Fruit fly (Drosophila melanogaster) whole organism, pupa: Measurements from ENCODE around the gene CG7139.
A peak's percentile ranks its signal among the peaks of the same experiment; 100 is the strongest.

Experiments used
- CG10348 ChIP-seq: fragments of 200-800 bp; sonication (Bioruptor generic); IDR thresholded peaks from 2 replicates; pipeline ENCODE4 v1.3.6; 2022; ENCODE audit warnings: missing biosample characterization, missing genetic modification characterization
- CG13204 ChIP-seq: fragments of 200-800 bp; sonication (Bioruptor generic); optimal IDR thresholded peaks from 2 replicates; lab custom pipeline; 2018; ENCODE audit warnings: missing biosample characterization, mild to moderate bottlenecking, missing genetic modification characterization, moderate library complexity
- CG14655 ChIP-seq: fragments of 200-800 bp; sonication (Bioruptor generic); optimal IDR thresholded peaks from 3 replicates; lab custom pipeline; 2017; ENCODE audit warnings: mild to moderate bottlenecking, missing biosample characterization, missing genetic modification reagents, missing genetic modification characterization
- CG15710 ChIP-seq: fragments of 200-800 bp; sonication (Bioruptor generic); optimal IDR thresholded peaks from 2 replicates; lab custom pipeline; 2018; ENCODE audit warnings: missing biosample characterization, mild to moderate bottlenecking, missing genetic modification characterization, moderate library complexity
- CG17806 ChIP-seq: fragments of 200-800 bp; sonication (Bioruptor generic); optimal IDR thresholded peaks from 2 replicates; lab custom pipeline; 2018; ENCODE audit warnings: missing biosample characterization, mild to moderate bottlenecking, missing genetic modification characterization, moderate library complexity
- CG32121 ChIP-seq: fragments of 200-800 bp; sonication (Bioruptor generic); IDR thresholded peaks from 2 replicates; pipeline ENCODE4 v1.3.6; 2022; ENCODE audit warnings: missing biosample characterization, missing genetic modification characterization
- CG34367 ChIP-seq: fragments of 200-800 bp; sonication (Bioruptor generic); optimal IDR thresholded peaks from 2 replicates; lab custom pipeline; 2018; ENCODE audit warnings: missing biosample characterization, mild to moderate bottlenecking, missing genetic modification characterization
- CG4496 ChIP-seq: fragments of 200-800 bp; sonication (Bioruptor generic); IDR thresholded peaks from 3 replicates; pipeline ENCODE4 v1.3.6; 2022; ENCODE audit warnings: missing biosample characterization, missing genetic modification characterization
- CG8159 ChIP-seq: fragments of 200-800 bp; sonication (Bioruptor generic); optimal IDR thresholded peaks from 3 replicates; lab custom pipeline; 2018; ENCODE audit warnings: missing biosample characterization, mild to moderate bottlenecking, missing genetic modification characterization, moderate library complexity
- CG8301 ChIP-seq: fragments of 200-800 bp; sonication (Bioruptor generic); optimal IDR thresholded peaks from 2 replicates; lab custom pipeline; 2018; ENCODE audit warnings: missing biosample characterization, mild to moderate bottlenecking, missing genetic modification characterization
- CG9948 ChIP-seq: fragments of 200-800 bp; sonication (Bioruptor generic); optimal IDR thresholded peaks from 2 replicates; lab custom pipeline; 2018; ENCODE audit warnings: missing biosample characterization, mild to moderate bottlenecking, missing genetic modification characterization, moderate library complexity
- EcR ChIP-seq: fragments of 200-800 bp; sonication (Bioruptor generic); optimal IDR thresholded peaks from 3 replicates; lab custom pipeline; 2019; ENCODE audit warnings: missing biosample characterization, missing genetic modification characterization, mild to moderate bottlenecking, moderate library complexity, missing genetic modification reagents
- Ets98B ChIP-seq: fragments of 200-800 bp; sonication (Bioruptor generic); IDR thresholded peaks from 2 replicates; pipeline ENCODE4 v1.3.6; 2022; ENCODE audit warnings: missing biosample characterization, missing genetic modification characterization
- Pif1A ChIP-seq: fragments of 200-800 bp; sonication (Bioruptor generic); optimal IDR thresholded peaks from 3 replicates; lab custom pipeline; 2016; ENCODE audit warnings: missing biosample characterization, missing genetic modification characterization
- Pif1B ChIP-seq: fragments of 200-800 bp; sonication (Bioruptor generic); optimal IDR thresholded peaks from 3 replicates; lab custom pipeline; 2016; ENCODE audit warnings: missing biosample characterization, missing genetic modification characterization
- Snoo ChIP-seq: fragments of 200-800 bp; sonication (Bioruptor generic); optimal IDR thresholded peaks from 3 replicates; lab custom pipeline; 2017; ENCODE audit warnings: missing biosample characterization, mild to moderate bottlenecking, missing genetic modification characterization, inconsistent platforms
- rn ChIP-seq: fragments of 200-800 bp; sonication (Bioruptor generic); IDR thresholded peaks from 2 replicates; pipeline ENCODE4 v1.3.6; 2022; ENCODE audit warnings: missing biosample characterization, missing genetic modification characterization

The CG7139 gene

dm6 chr3L:22074347-22074971 lies 2.8 kb upstream of the CG7139 start, which contains the start of gene CG7133:
CG7133 (minus strand) TSS chr3L:22074523.
- TF ChIP-seq CG13204 (no peak), CG4496 (GFP tag; lab: Robert Waterston, UW) (0 out of 3 replicates have a peak, but pooled peaks have one; percentile 26), Ets98B (GFP tag; lab: Robert Waterston, UW) (peak; percentile 13; the same call in 1 of the 2 replicates)

DNA sequence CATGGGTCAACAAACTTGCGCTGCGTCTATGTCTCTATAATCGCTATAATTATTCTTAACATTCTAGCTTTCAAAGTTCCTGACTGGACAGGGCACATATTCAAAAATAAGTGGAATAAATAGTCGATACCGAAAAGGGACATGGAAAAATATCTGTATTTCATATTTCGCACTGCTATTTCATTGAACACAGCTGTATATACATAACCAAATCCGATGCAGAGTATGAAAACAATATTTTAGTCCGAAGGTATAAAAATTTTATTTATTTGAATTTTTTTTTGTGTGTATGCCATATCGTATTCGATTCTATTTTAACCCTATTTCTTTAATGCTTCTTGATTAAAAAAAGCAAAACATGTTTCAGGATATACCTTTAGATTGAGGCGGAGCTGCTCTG lies 1.2 kb upstream of the CG7139 start:
- TF ChIP-seq EcR (peak; percentile 32), rn (GFP tag; lab: Robert Waterston, UW) (no peak), CG4496 (GFP tag; lab: Robert Waterston, UW) (peak; percentile 14; the same call in 1 of the 3 replicates), CG17806 (peak; percentile 7), CG9948 (tag; lab: Kevin White, UChicago) (peak; percentile 28)

- TF ChIP-seq Snoo (tag; lab: Kevin White, UChicago) (no peak), Ets98B (GFP tag; lab: Robert Waterston, UW) (no peak)
These were observed 1.1 kb downstream of the CG7139 start for dm6 chr3L:22070506-22070905.

- TF ChIP-seq CG34367 (tag; lab: Kevin White, UChicago) (no peak), CG4496 (GFP tag; lab: Robert Waterston, UW) (0 out of 3 replicates have a peak, but pooled peaks have one; percentile 8), CG14655 (GFP tag; lab: Kevin White, UChicago) (no peak), Snoo (tag; lab: Kevin White, UChicago) (no peak), rn (GFP tag; lab: Robert Waterston, UW) (0 out of 2 replicates have a peak, but pooled peaks have one; percentile 21), CG17806 (no peak), Ets98B (GFP tag; lab: Robert Waterston, UW) (0 out of 2 replicates have a peak, but pooled peaks have one; percentile 12), CG10348 (GFP tag; lab: Robert Waterston, UW) (no peak)
These were observed 6.0 kb downstream of the CG7139 start, which contains the start of gene CG14561 for dm6 chr3L:22065694-22066093. CG14561 (plus strand) TSS chr3L:22065907.

dm6 chr3L:22063833-22064232 lies 7.8 kb downstream of the CG7139 start:
- peak; percentile 51 for TF ChIP-seq EcR
- peak; percentile 41 for TF ChIP-seq CG13204
- TF ChIP-seq Pif1B = no peak
- TF ChIP-seq, all 21 proteins: peak for 2

DNA sequence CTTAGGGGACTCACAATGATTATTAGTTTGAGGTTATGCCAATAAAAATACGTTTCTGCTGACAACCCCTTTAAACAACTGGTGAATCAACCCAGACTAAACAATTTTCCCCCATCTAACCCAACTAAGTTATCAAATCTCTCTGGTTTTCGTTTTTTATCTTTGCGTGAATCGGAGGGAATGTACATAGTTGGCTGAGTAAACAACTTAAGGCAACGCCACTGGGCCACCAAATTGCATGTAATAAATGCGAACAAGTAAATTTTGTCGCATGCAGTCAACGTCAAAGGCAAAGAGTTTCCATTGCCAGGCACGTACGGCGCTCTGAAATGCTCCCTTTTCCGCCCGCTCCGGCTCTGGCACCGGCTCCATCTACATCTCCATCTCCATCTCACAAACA lies 18.3 kb downstream of the CG7139 start:
- no peak for TF ChIP-seq CG32121 (GFP tag; lab: Robert Waterston, UW)
- no peak for TF ChIP-seq Ets98B (GFP tag; lab: Robert Waterston, UW)
- no peak for TF ChIP-seq CG8159 (tag; lab: Kevin White, UChicago)
- no peak for TF ChIP-seq CG34367 (tag; lab: Kevin White, UChicago)
- TF ChIP-seq CG4496 (GFP tag; lab: Robert Waterston, UW) = no peak

DNA sequence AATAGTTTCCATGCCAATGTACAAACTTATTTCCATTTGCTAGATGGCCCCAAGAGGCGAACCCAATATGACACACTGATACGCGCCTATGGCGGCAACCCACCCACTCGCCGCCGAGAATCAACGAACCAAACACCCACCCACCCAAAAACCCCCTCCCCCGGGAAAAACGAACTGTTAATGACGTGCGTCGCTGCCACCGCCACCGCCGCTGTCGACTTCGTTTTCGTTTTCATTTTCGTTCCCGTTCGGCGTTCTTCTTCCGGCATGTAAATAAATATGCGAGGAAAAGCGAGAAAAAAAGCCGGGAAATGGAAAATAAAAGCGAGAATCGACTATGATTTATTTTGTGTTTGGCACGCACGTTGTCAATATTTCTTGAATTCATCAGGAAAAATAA lies 20.5 kb downstream of the CG7139 start:
- no peak for TF ChIP-seq Snoo (tag; lab: Kevin White, UChicago)
- no peak for TF ChIP-seq CG14655 (GFP tag; lab: Kevin White, UChicago)
- no peak for TF ChIP-seq EcR
- TF ChIP-seq Pif1B = no peak
- TF ChIP-seq CG9948 (tag; lab: Kevin White, UChicago) = no peak
- TF ChIP-seq Pif1A = no peak
- no peak for TF ChIP-seq CG34367 (tag; lab: Kevin White, UChicago)
- no peak for TF ChIP-seq Ets98B (GFP tag; lab: Robert Waterston, UW)
- TF ChIP-seq CG13204 = no peak
- TF ChIP-seq CG8301 (tag; lab: Kevin White, UChicago) = no peak
- no peak for TF ChIP-seq CG4496 (GFP tag; lab: Robert Waterston, UW)
- TF ChIP-seq CG8159 (tag; lab: Kevin White, UChicago) = no peak
- no peak for TF ChIP-seq CG15710 (tag; lab: Kevin White, UChicago)
- no peak for TF ChIP-seq rn (GFP tag; lab: Robert Waterston, UW)

dm6 chr3L:22034717-22035116 lies 36.9 kb downstream of the CG7139 start, which contains the start of gene Oct-TyrR:
Oct-TyrR (plus strand) TSS chr3L:22035003.
- TF ChIP-seq CG14655 (GFP tag; lab: Kevin White, UChicago) = no peak
- TF ChIP-seq CG4496 (GFP tag; lab: Robert Waterston, UW) = 0 out of 3 replicates have a peak, but pooled peaks have one; percentile 26

dm6 chr3L:22029670-22030069 lies 42.0 kb downstream of the CG7139 start, which contains the start of gene CG43392:
CG43392 (minus strand) TSS chr3L:22029770.
- TF ChIP-seq EcR (no peak), Pif1A (no peak), CG17806 (no peak), rn (GFP tag; lab: Robert Waterston, UW) (no peak)
